Worm (Caenorhabditis elegans) whole organism, late embryonic: ENCODE results near the gene clec-52.

Experiments
- C38D4.7 ChIP-seq: fragments of 200-800 bp; sonication (Bioruptor generic); optimal IDR thresholded peaks from 2 replicates; lab custom pipeline; 2018; ENCODE audit warnings: mild to moderate bottlenecking, missing genetic modification characterization, moderate library complexity, missing compliant biosample characterization
- F13H6.1 ChIP-seq: sonication (generic microtip); optimal IDR thresholded peaks from 2 replicates; lab custom pipeline; 2016; ENCODE audit warnings: missing genetic modification characterization, missing compliant biosample characterization
- K02D7.2 ChIP-seq: sonication (generic microtip); optimal IDR thresholded peaks from 2 replicates; lab custom pipeline; 2017; ENCODE audit warnings: mild to moderate bottlenecking, missing genetic modification characterization, missing compliant biosample characterization
- K09A11.1 ChIP-seq: sonication (generic microtip); optimal IDR thresholded peaks from 2 replicates; lab custom pipeline; 2017; ENCODE audit warnings: antibody characterized with exemption, mild to moderate bottlenecking, missing genetic modification characterization, missing compliant biosample characterization; ENCODE audit not compliant: insufficient read depth
- Y22D7AL.16 ChIP-seq: sonication (generic microtip); optimal IDR thresholded peaks from 2 replicates; lab custom pipeline; 2016; ENCODE audit warnings: missing genetic modification characterization, missing compliant biosample characterization
- ama-1 ChIP-seq: fragments of 150-350 bp; optimal IDR thresholded peaks from 2 replicates; lab custom pipeline; 2014
- ceh-14 ChIP-seq: sonication (generic microtip); optimal IDR thresholded peaks from 2 replicates; lab custom pipeline; 2016; ENCODE audit warnings: missing genotype, missing genetic modification characterization, missing compliant biosample characterization
- ceh-18 ChIP-seq: sonication (generic microtip); optimal IDR thresholded peaks from 2 replicates; lab custom pipeline; 2016; ENCODE audit warnings: missing genetic modification characterization, missing compliant biosample characterization
- ceh-2 ChIP-seq: sonication (generic microtip); optimal IDR thresholded peaks from 2 replicates; lab custom pipeline; 2016; ENCODE audit warnings: missing genotype, missing genetic modification characterization, missing compliant biosample characterization
- ceh-22 ChIP-seq: sonication (generic microtip); optimal IDR thresholded peaks from 2 replicates; lab custom pipeline; 2017; ENCODE audit warnings: missing biosample characterization, missing genetic modification characterization
- ceh-24 ChIP-seq: sonication (generic microtip); optimal IDR thresholded peaks from 2 replicates; lab custom pipeline; 2016; ENCODE audit warnings: mild to moderate bottlenecking, missing genetic modification characterization, missing compliant biosample characterization
- ceh-34 ChIP-seq: sonication (generic microtip); optimal IDR thresholded peaks from 2 replicates; lab custom pipeline; 2016; ENCODE audit warnings: mild to moderate bottlenecking, missing genetic modification characterization, missing compliant biosample characterization
- ceh-6 ChIP-seq: fragments of 200-800 bp; sonication (Bioruptor generic); optimal IDR thresholded peaks from 2 replicates; lab custom pipeline; 2018; ENCODE audit warnings: mild to moderate bottlenecking, missing genetic modification characterization, missing compliant biosample characterization
- fax-1 ChIP-seq: sonication (generic microtip); optimal IDR thresholded peaks from 2 replicates; lab custom pipeline; 2016; ENCODE audit warnings: missing genotype, missing genetic modification characterization, missing compliant biosample characterization
- fkh-6 ChIP-seq: sonication (generic microtip); optimal IDR thresholded peaks from 2 replicates; lab custom pipeline; 2016; ENCODE audit warnings: missing genetic modification characterization, missing compliant biosample characterization
- gmeb-2 ChIP-seq: sonication (generic microtip); optimal IDR thresholded peaks from 2 replicates; lab custom pipeline; 2016; ENCODE audit warnings: missing genetic modification characterization, inconsistent platforms, missing compliant biosample characterization
- hlh-30 ChIP-seq: sonication (generic microtip); optimal IDR thresholded peaks from 2 replicates; lab custom pipeline; 2017; ENCODE audit warnings: antibody characterized with exemption, missing genetic modification characterization, missing compliant biosample characterization; ENCODE audit not compliant: insufficient read depth
- hlh-6 ChIP-seq: sonication (generic microtip); optimal IDR thresholded peaks from 2 replicates; lab custom pipeline; 2016; ENCODE audit warnings: missing genotype, missing genetic modification characterization, missing compliant biosample characterization
- lin-11 ChIP-seq: fragments of 200-800 bp; sonication (Bioruptor generic); optimal IDR thresholded peaks from 2 replicates; lab custom pipeline; 2018; ENCODE audit warnings: mild to moderate bottlenecking, missing genetic modification characterization, missing compliant biosample characterization
- madf-2 ChIP-seq: sonication (generic microtip); optimal IDR thresholded peaks from 2 replicates; lab custom pipeline; 2017; ENCODE audit warnings: missing genetic modification characterization, missing compliant biosample characterization
- mec-3 ChIP-seq: sonication (generic microtip); optimal IDR thresholded peaks from 2 replicates; lab custom pipeline; 2016; ENCODE audit warnings: borderline replicate concordance, missing genetic modification characterization, missing compliant biosample characterization
- nfya-1 ChIP-seq: sonication (generic microtip); optimal IDR thresholded peaks from 2 replicates; lab custom pipeline; 2017; ENCODE audit warnings: missing genetic modification characterization, mild to moderate bottlenecking, missing compliant biosample characterization, antibody characterized with exemption, moderate library complexity
- nhr-232 ChIP-seq: sonication (generic microtip); optimal IDR thresholded peaks from 2 replicates; lab custom pipeline; 2016; ENCODE audit warnings: missing genetic modification characterization, missing compliant biosample characterization
- odd-2 ChIP-seq: sonication (generic microtip); optimal IDR thresholded peaks from 2 replicates; lab custom pipeline; 2017; ENCODE audit warnings: antibody characterized with exemption, mild to moderate bottlenecking, missing genetic modification characterization, missing compliant biosample characterization
- pag-3 ChIP-seq: sonication (generic microtip); optimal IDR thresholded peaks from 2 replicates; lab custom pipeline; 2016; ENCODE audit warnings: missing compliant biosample characterization, missing genetic modification characterization, borderline replicate concordance
- pat-9 ChIP-seq: fragments of 200-800 bp; sonication (Bioruptor generic); optimal IDR thresholded peaks from 2 replicates; lab custom pipeline; 2018; ENCODE audit warnings: mild to moderate bottlenecking, missing genetic modification characterization, moderate library complexity, missing compliant biosample characterization
- pha-2 ChIP-seq: sonication (generic microtip); optimal IDR thresholded peaks from 2 replicates; lab custom pipeline; 2017; ENCODE audit warnings: mild to moderate bottlenecking, missing genetic modification characterization, missing compliant biosample characterization
- pqm-1 ChIP-seq: sonication (generic microtip); optimal IDR thresholded peaks from 2 replicates; lab custom pipeline; 2016; ENCODE audit warnings: missing genetic modification characterization, missing compliant biosample characterization
- pros-1 ChIP-seq: fragments of 150-350 bp; optimal IDR thresholded peaks from 2 replicates; lab custom pipeline; 2014; ENCODE audit warnings: missing biosample characterization, missing genetic modification reagents, missing genetic modification characterization
- rnt-1 ChIP-seq: sonication (generic microtip); optimal IDR thresholded peaks from 2 replicates; lab custom pipeline; 2016; ENCODE audit warnings: missing genetic modification characterization, missing compliant biosample characterization
- sox-2 ChIP-seq: fragments of 200-800 bp; sonication (Bioruptor generic); IDR thresholded peaks from 2 replicates; pipeline ENCODE4 v1.3.6; 2022; ENCODE audit warnings: missing genetic modification reagents, missing genetic modification characterization, missing compliant biosample characterization
- syd-9 ChIP-seq: sonication (generic microtip); optimal IDR thresholded peaks from 2 replicates; lab custom pipeline; 2016; ENCODE audit warnings: mild to moderate bottlenecking, missing genetic modification characterization, moderate library complexity, missing compliant biosample characterization
- tbx-7 ChIP-seq: sonication (generic microtip); optimal IDR thresholded peaks from 2 replicates; lab custom pipeline; 2016; ENCODE audit warnings: missing genotype, missing genetic modification characterization, missing compliant biosample characterization
- ttx-3 ChIP-seq: sonication (generic microtip); optimal IDR thresholded peaks from 2 replicates; lab custom pipeline; 2016; ENCODE audit warnings: missing genetic modification reagents, missing genetic modification characterization, missing compliant biosample characterization
- unc-42 ChIP-seq: sonication (generic microtip); optimal IDR thresholded peaks from 2 replicates; lab custom pipeline; 2016; ENCODE audit warnings: missing genotype, missing genetic modification characterization, missing compliant biosample characterization

clec-52 gene

ce11 chrIV:8146283-8146682, 22.3 kb downstream of the clec-52 start:
- TF ChIP-seq pqm-1 (tag; lab: Kevin White, UChicago) (no peak), hlh-30 (tag; lab: Kevin White, UChicago) (peak; percentile 91), nfya-1 (tag; lab: Kevin White, UChicago) (peak; percentile 10)

ce11 chrIV:8144341-8144740, 24.2 kb downstream of the clec-52 start:
- TF ChIP-seq ceh-22 (tag; lab: Kevin White, UChicago) (no peak), ceh-24 (tag; lab: Kevin White, UChicago) (no peak), pros-1 (tag; lab: Kevin White, UChicago) (no peak), ceh-2 (tag; lab: Kevin White, UChicago) (no peak), gmeb-2 (tag; lab: Kevin White, UChicago) (no peak), madf-2 (tag; lab: Kevin White, UChicago) (no peak), ama-1 (lab: Kevin White, UChicago) (no peak), sox-2 (no peak), pha-2 (tag; lab: Kevin White, UChicago) (no peak), nfya-1 (tag; lab: Kevin White, UChicago) (no peak), tbx-7 (tag; lab: Kevin White, UChicago) (no peak), pat-9 (tag; lab: Kevin White, UChicago) (no peak), ceh-18 (tag; lab: Kevin White, UChicago) (no peak), ceh-6 (no peak)

- TF ChIP-seq ceh-14 (peak; percentile 6), K09A11.1 (tag; lab: Kevin White, UChicago) (no peak), unc-42 (tag; lab: Kevin White, UChicago) (peak; percentile 49)
- TF ChIP-seq, all 69 proteins: peak for 2
These were observed 25.6 kb downstream of the clec-52 start, which contains the start of gene pmk-2 for ce11 chrIV:8142735-8143550. Gene pmk-2, plus strand, starts transcription at chrIV:8143500.

- TF ChIP-seq lin-11, result no peak
- TF ChIP-seq ttx-3, result no peak
- TF ChIP-seq rnt-1 (tag; lab: Kevin White, UChicago), result no peak
- no peak for TF ChIP-seq F13H6.1 (tag; lab: Kevin White, UChicago)
- TF ChIP-seq unc-42 (tag; lab: Kevin White, UChicago), result no peak
- no peak for TF ChIP-seq fax-1
- TF ChIP-seq ceh-2 (tag; lab: Kevin White, UChicago), result no peak
- TF ChIP-seq mec-3 (tag; lab: Kevin White, UChicago), result no peak
- no peak for TF ChIP-seq K02D7.2
- no peak for TF ChIP-seq nhr-232 (tag; lab: Kevin White, UChicago)
- no peak for TF ChIP-seq odd-2
- TF ChIP-seq Y22D7AL.16 (tag; lab: Kevin White, UChicago), result no peak
- no peak for TF ChIP-seq pag-3 (tag; lab: Kevin White, UChicago)
- no peak for TF ChIP-seq fkh-6 (tag; lab: Kevin White, UChicago)
- no peak for TF ChIP-seq C38D4.7 (GFP tag; lab: Kevin White, UChicago)
- TF ChIP-seq hlh-6, result no peak
- no peak for TF ChIP-seq ceh-34 (tag; lab: Kevin White, UChicago)
- TF ChIP-seq syd-9 (tag; lab: Kevin White, UChicago), result no peak
These were observed 29.6 kb downstream of the clec-52 start, which contains the start of gene pmk-3 for ce11 chrIV:8138984-8139383. Gene pmk-3, plus strand, starts transcription at chrIV:8139219.
